Worm (Caenorhabditis elegans) whole organism, L4/young adult: Measurements from ENCODE around the gene C05D12.5.
"Not testable (repeated sequence)": the region's sequence is repeated elsewhere in the genome, so short reads cannot be mapped to it uniquely, and the experiment has no call there.

Experiments
- W03F9.2 ChIP-seq: fragments of 150-350 bp; optimal IDR thresholded peaks from 2 replicates; lab custom pipeline; 2014; ENCODE audit warnings: missing biosample characterization, missing genetic modification characterization
- dao-5 ChIP-seq: sonication (generic microtip); optimal IDR thresholded peaks from 2 replicates; lab custom pipeline; 2016; ENCODE audit warnings: missing genotype, missing genetic modification characterization, moderate library complexity, missing compliant biosample characterization
- him-1 ChIP-seq: sonication (generic microtip); optimal IDR thresholded peaks from 2 replicates; lab custom pipeline; 2016; ENCODE audit warnings: missing genotype, missing genetic modification reagents, missing genetic modification characterization, missing compliant biosample characterization

Gene C05D12.5

ce11 chrII:11427322-11427721 lies 6.7 kb upstream of the C05D12.5 start:
- TF ChIP-seq him-1 (no peak), W03F9.2 (tag; lab: Kevin White, UChicago) (no peak), dao-5 (no peak)

- no peak for TF ChIP-seq him-1
- TF ChIP-seq W03F9.2 (tag; lab: Kevin White, UChicago), result no peak
- TF ChIP-seq dao-5, result no peak
These were observed 5.4 kb upstream of the C05D12.5 start for ce11 chrII:11428599-11428998.

ce11 chrII:11431584-11431983 lies 2.5 kb upstream of the C05D12.5 start, which contains the start of gene C05D12.4:
Gene C05D12.4, plus strand, starts transcription at chrII:11431884.
- no peak for TF ChIP-seq dao-5
- TF ChIP-seq W03F9.2 (tag; lab: Kevin White, UChicago), result no peak
- TF ChIP-seq him-1, result no peak

ce11 chrII:11438417-11438816 lies 4.4 kb downstream of the C05D12.5 start, which contains the start of gene vha-6:
Gene vha-6, minus strand, starts transcription at chrII:11438452.
- TF ChIP-seq W03F9.2 (tag; lab: Kevin White, UChicago) (no peak), him-1 (no peak), dao-5 (no peak)

ce11 chrII:11440265-11440664 lies 6.2 kb downstream of the C05D12.5 start, which contains the start of gene VW02B12L.2:
Gene VW02B12L.2, minus strand, starts transcription at chrII:11440329.
- no peak for TF ChIP-seq him-1
- no peak for TF ChIP-seq dao-5
- TF ChIP-seq W03F9.2 (tag; lab: Kevin White, UChicago), result no peak

- TF ChIP-seq dao-5; him-1; W03F9.2 (tag; lab: Kevin White, UChicago): not testable (repeated sequence)
These were observed 8.4 kb downstream of the C05D12.5 start, which contains the start of gene ebp-2 for ce11 chrII:11442425-11442824. Gene ebp-2, plus strand, starts transcription at chrII:11442725.

- TF ChIP-seq W03F9.2 (tag; lab: Kevin White, UChicago), result no peak
- no peak for TF ChIP-seq him-1
- TF ChIP-seq dao-5, result no peak
These were observed 9.1 kb downstream of the C05D12.5 start for ce11 chrII:11443128-11443527.

- no peak for TF ChIP-seq him-1
- no peak for TF ChIP-seq W03F9.2 (tag; lab: Kevin White, UChicago)
- no peak for TF ChIP-seq dao-5
These were observed 9.8 kb downstream of the C05D12.5 start, which contains the start of gene adbp-1 for ce11 chrII:11443862-11444261. Gene adbp-1, plus strand, starts transcription at chrII:11444162.

ce11 chrII:11444973-11445372 lies 10.9 kb downstream of the C05D12.5 start, which contains the start of gene W02B12.13:
Gene W02B12.13, plus strand, starts transcription at chrII:11445273.
- TF ChIP-seq dao-5 (no peak), W03F9.2 (tag; lab: Kevin White, UChicago) (no peak), him-1 (no peak)

ce11 chrII:11448753-11449152 lies 14.7 kb downstream of the C05D12.5 start, which contains the start of gene W02B12.1:
Gene W02B12.1, plus strand, starts transcription at chrII:11449021.
- no peak for TF ChIP-seq him-1
- TF ChIP-seq W03F9.2 (tag; lab: Kevin White, UChicago), result no peak
- TF ChIP-seq dao-5, result no peak

ce11 chrII:11450882-11451281 lies 16.8 kb downstream of the C05D12.5 start:
- no peak for TF ChIP-seq W03F9.2 (tag; lab: Kevin White, UChicago)
- TF ChIP-seq him-1, result no peak
- TF ChIP-seq dao-5, result no peak

ce11 chrII:11451738-11452137 lies 17.7 kb downstream of the C05D12.5 start:
- no peak for TF ChIP-seq W03F9.2 (tag; lab: Kevin White, UChicago)

ce11 chrII:11452498-11453005 lies 18.5 kb downstream of the C05D12.5 start, which contains the start of gene rsp-2:
Gene rsp-2, minus strand, starts transcription at chrII:11452955.
- TF ChIP-seq dao-5 (no peak), him-1 (no peak), W03F9.2 (tag; lab: Kevin White, UChicago) (no peak)

ce11 chrII:11453025-11453424 lies 19.0 kb downstream of the C05D12.5 start, which contains the start of gene rsp-1:
Gene rsp-1, plus strand, starts transcription at chrII:11453362.
- TF ChIP-seq dao-5, result peak; percentile 39
- peak; percentile 96 for TF ChIP-seq W03F9.2 (tag; lab: Kevin White, UChicago)
- TF ChIP-seq him-1, result peak; percentile 64

ce11 chrII:11453639-11454038 lies 19.6 kb downstream of the C05D12.5 start:
- TF ChIP-seq dao-5 (no peak), W03F9.2 (tag; lab: Kevin White, UChicago) (no peak), him-1 (no peak)

ce11 chrII:11455140-11455539 lies 21.1 kb downstream of the C05D12.5 start:
- TF ChIP-seq W03F9.2 (tag; lab: Kevin White, UChicago), result no peak
- no peak for TF ChIP-seq him-1
- TF ChIP-seq dao-5, result no peak
